Fruit fly (Drosophila melanogaster) Kc167 (cell line): ENCODE measurements around the gene CG32107.

Source experiments
- Myc ChIP-seq: fragments of >200 bp; optimal IDR thresholded peaks from 2 replicates; lab custom pipeline; 2017; ENCODE audit warnings: missing external identifiers
- Sin3A ChIP-seq: fragments of >200 bp; optimal IDR thresholded peaks from 2 replicates; lab custom pipeline; 2018; ENCODE audit warnings: missing external identifiers
- h ChIP-seq: fragments of >200 bp; optimal IDR thresholded peaks from 3 replicates; lab custom pipeline; 2018; ENCODE audit warnings: missing external identifiers
- insv ChIP-seq: fragments of >200 bp; optimal IDR thresholded peaks from 3 replicates; lab custom pipeline; 2018; ENCODE audit warnings: missing external identifiers
- ttk ChIP-seq: sonication (Bioruptor generic); optimal IDR thresholded peaks from 2 replicates; lab custom pipeline; 2017; ENCODE audit warnings: missing external identifiers

- TF ChIP-seq h (lab: Kevin White, UChicago) (no peak), Sin3A (lab: Kevin White, UChicago) (no peak), insv (lab: Kevin White, UChicago) (no peak), ttk (lab: Kevin White, UChicago) (no peak), Myc (lab: Kevin White, UChicago) (no peak)
Measured at dm6 chr3L:12841459-12841858, 19.6 kb downstream of the CG32107 start.
